Worm (Caenorhabditis elegans): Measurements from ENCODE around the gene F47D12.3.

- TF ChIP-seq med-1 (GFP tag; optimal IDR thresholded peaks at IDR 0.05; ENCODE audit: insufficient read depth) (no peak), cog-1 (tag; optimal IDR thresholded peaks at IDR 0.05) (no peak), ztf-23 (GFP tag; IDR thresholded peaks at IDR 0.05) (no peak), T22C8.4 (GFP tag; IDR thresholded peaks at IDR 0.05) (no peak)
These were observed 662 bp upstream of the F47D12.3 start for ce11 chrIII:6297599-6297998.
